Worm (Caenorhabditis elegans) whole organism, late embryonic: Measurements from ENCODE around the gene Y57G11C.23.
A peak's percentile ranks its signal among the peaks of the same experiment; 100 is the strongest.

Source experiments
- nfya-1 ChIP-seq: sonication (generic microtip); optimal IDR thresholded peaks from 2 replicates; lab custom pipeline; 2017; ENCODE audit warnings: missing genetic modification characterization, mild to moderate bottlenecking, missing compliant biosample characterization, antibody characterized with exemption, moderate library complexity
- pros-1 ChIP-seq: fragments of 150-350 bp; optimal IDR thresholded peaks from 2 replicates; lab custom pipeline; 2014; ENCODE audit warnings: missing biosample characterization, missing genetic modification reagents, missing genetic modification characterization
- unc-86 ChIP-seq: sonication (generic microtip); optimal IDR thresholded peaks from 2 replicates; lab custom pipeline; 2016; ENCODE audit warnings: missing genetic modification characterization, missing compliant biosample characterization

DNA sequence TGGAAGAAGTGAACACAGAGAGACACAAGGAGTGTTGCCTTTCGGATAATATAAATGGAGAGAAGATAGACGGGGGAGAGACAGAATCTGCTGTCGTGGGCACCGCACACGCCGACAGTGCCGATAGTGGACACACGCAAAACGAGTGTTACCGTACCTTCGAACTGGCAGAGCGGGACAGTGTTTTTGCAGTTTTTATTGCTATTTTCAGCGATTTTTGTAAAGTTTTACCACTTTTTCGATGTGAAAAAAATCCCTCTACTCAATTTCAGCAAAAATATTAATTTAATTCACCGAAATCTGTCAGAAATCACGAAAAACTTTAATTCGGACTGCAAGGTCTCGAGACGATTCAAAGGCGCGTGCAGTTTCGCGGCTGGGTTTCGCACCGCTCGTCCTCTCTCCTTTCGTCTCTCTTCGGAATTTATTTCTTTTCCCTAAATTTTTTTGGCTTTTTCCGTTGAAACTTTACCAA lies 36.7 kb downstream of the Y57G11C.23 start, which contains the start of gene sec-61.A:
- TF ChIP-seq pros-1 (tag; lab: Kevin White, UChicago), result no peak
- peak; percentile 83 for TF ChIP-seq nfya-1
- no peak for TF ChIP-seq unc-86 (tag; lab: Kevin White, UChicago)
